Worm (Caenorhabditis elegans) whole organism, L4/young adult: ENCODE results near the gene T13C2.3.

Experiments used
- W03F9.2 ChIP-seq: fragments of 150-350 bp; optimal IDR thresholded peaks from 2 replicates; lab custom pipeline; 2014; ENCODE audit warnings: missing biosample characterization, missing genetic modification characterization
- dao-5 ChIP-seq: sonication (generic microtip); optimal IDR thresholded peaks from 2 replicates; lab custom pipeline; 2016; ENCODE audit warnings: missing genotype, missing genetic modification characterization, moderate library complexity, missing compliant biosample characterization

DNA sequence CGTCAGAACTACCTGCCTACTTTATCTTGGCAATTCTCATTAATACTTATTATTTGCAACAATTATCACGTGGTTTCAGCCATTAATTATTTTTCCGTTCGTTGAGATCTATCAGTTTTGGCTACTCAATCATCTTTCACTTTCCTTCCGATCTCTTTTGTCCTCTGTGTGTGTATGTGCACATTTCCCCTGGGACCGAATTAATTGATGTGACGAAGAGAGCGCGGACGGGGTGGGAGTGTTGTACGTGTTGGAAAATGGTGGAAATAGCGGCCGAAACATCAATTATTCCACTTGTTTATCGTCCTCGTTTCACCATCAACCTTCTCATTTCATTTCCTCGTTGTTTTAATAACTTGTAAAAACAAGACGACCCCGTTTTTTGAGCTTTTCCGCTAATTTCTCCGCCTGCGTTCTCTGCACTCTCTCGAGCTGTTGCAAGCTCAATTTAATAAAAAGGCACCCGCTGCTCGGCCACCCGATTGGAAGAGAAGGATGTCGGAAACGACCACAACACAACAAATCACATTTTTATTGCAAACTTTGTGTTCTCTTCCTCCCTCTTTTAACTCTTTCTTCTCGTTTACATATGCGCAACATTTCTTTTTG is 49.3 kb downstream of the T13C2.3 start:
- TF ChIP-seq dao-5 (tag; lab: Kevin White, UChicago) (no peak), W03F9.2 (no peak)
